Worm (Caenorhabditis elegans): ENCODE results near the gene ddx-15.

ddx-15 gene

ce11 chrIII:5573694-5574093, 17.8 kb downstream of the ddx-15 start, which contains the start of gene molo-1:
molo-1 (plus strand) TSS chrIII:5573994.
- no peak for TF ChIP-seq Y95B8A.8 (GFP tag; IDR thresholded peaks at IDR 0.05)
- no peak for TF ChIP-seq repo-1 (tag; optimal IDR thresholded peaks at IDR 0.05)
- TF ChIP-seq sptf-2 (GFP tag; optimal IDR thresholded peaks at IDR 0.05), result no peak
- no peak for TF ChIP-seq ekl-4 (GFP tag; IDR thresholded peaks at IDR 0.05)
- no peak for TF ChIP-seq C17E4.6 (GFP tag; IDR thresholded peaks at IDR 0.05)
- no peak for TF ChIP-seq atf-7 (tag; optimal IDR thresholded peaks at IDR 0.05)
- no peak for TF ChIP-seq B0261.1 (tag; optimal IDR thresholded peaks at IDR 0.05)

DNA sequence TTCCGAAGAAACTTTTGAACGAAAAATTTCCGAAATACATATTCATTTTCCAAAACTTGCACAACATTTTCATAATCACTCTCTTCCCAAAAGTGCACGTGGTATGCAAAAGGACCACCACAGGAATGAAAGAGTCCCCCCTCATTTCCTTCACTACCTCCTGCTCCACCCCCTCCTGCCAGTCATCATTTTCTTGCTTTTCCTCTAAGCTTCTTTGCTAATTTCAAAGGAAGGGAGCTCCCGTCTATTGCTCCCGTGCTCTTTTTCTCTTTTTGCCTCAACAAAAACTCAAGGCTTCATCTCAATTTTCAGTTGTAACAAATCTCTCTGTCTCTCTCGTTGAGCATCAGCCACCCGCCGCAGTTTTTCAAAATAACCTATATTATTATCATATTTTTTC, 18.7 kb downstream of the ddx-15 start:
- TF ChIP-seq hmg-1.2 (GFP tag; IDR thresholded peaks at IDR 0.05) (no peak), hrde-1 (tag; optimal IDR thresholded peaks at IDR 0.05; ENCODE audit: borderline replicate concordance) (no peak), mel-28 (tag; optimal IDR thresholded peaks at IDR 0.05; ENCODE audit: borderline replicate concordance) (no peak), K11D2.4 (GFP tag; IDR thresholded peaks at IDR 0.05) (no peak), ekl-4 (GFP tag; IDR thresholded peaks at IDR 0.05) (no peak), ztf-25 (GFP tag; IDR thresholded peaks at IDR 0.05) (no peak), nfya-2 (GFP tag; IDR thresholded peaks at IDR 0.05) (no peak), Y53G8AR.9 (GFP tag; conservative IDR thresholded peaks at IDR 0.05) (no peak), lin-26 (GFP tag; IDR thresholded peaks at IDR 0.05) (no peak), hlh-26 (GFP tag; conservative IDR thresholded peaks at IDR 0.05) (no peak), tlf-1 (GFP tag; optimal IDR thresholded peaks at IDR 0.05) (no peak), C06A6.2 (GFP tag; conservative IDR thresholded peaks at IDR 0.05) (no peak), snpc-1.3 (tag; optimal IDR thresholded peaks at IDR 0.05; ENCODE audit: insufficient read depth) (no peak)

- TF ChIP-seq ceh-27 (GFP tag; optimal IDR thresholded peaks at IDR 0.05) (no peak), T07F8.4 (tag; optimal IDR thresholded peaks at IDR 0.05) (no peak), gei-17 (GFP tag; optimal IDR thresholded peaks at IDR 0.05) (no peak), zfh-2 (GFP tag; conservative IDR thresholded peaks at IDR 0.05) (no peak), unc-130 (GFP tag; optimal IDR thresholded peaks at IDR 0.05) (no peak), tbx-9 (tag; optimal IDR thresholded peaks at IDR 0.05; ENCODE audit: borderline replicate concordance) (no peak), tbp1 (GFP tag; optimal IDR thresholded peaks at IDR 0.05) (no peak), hlh-12 (tag; optimal IDR thresholded peaks at IDR 0.05) (no peak), madf-8 (GFP tag; conservative IDR thresholded peaks at IDR 0.05) (no peak), aptf-2 (GFP tag; conservative IDR thresholded peaks at IDR 0.05) (no peak), atf-7 (tag; optimal IDR thresholded peaks at IDR 0.05) (no peak), ets-4 (GFP tag; optimal IDR thresholded peaks at IDR 0.05) (no peak), snpc-3.4 (tag; optimal IDR thresholded peaks at IDR 0.05) (no peak), ccch-3 (GFP tag; optimal IDR thresholded peaks at IDR 0.05) (no peak), B0261.1 (tag; optimal IDR thresholded peaks at IDR 0.05) (no peak), attf-5 (GFP tag; optimal IDR thresholded peaks at IDR 0.05) (no peak), ama-1 (optimal IDR thresholded peaks at IDR 0.05) (no peak), ama-1 (GFP tag; optimal IDR thresholded peaks at IDR 0.05) (no peak)
Observed at ce11 chrIII:5570814-5571443, 20.6 kb downstream of the ddx-15 start.

DNA sequence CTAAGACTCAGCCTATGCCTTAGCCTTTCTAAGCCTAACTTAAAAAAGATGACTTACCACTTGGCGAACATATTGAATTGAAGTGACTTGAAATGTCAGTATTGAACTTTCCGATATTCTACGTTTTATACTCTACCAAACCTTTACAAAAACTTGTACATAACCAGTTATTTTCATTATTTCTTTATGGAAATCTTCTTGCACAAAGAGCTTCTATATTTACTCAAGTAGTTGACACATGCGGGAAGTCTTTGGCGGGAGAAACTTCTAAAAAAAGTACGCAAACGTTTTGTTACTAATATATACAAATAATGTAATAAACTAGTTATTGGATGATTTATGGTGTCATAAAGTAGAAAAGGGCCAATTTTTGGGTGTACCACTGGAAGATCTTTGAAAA, 22.8 kb downstream of the ddx-15 start, which contains the start of gene nspb-12:
Gene nspb-12 (minus strand): TSS at position 101 of the 400 bp plus-strand sequence.
- TF ChIP-seq mes-4 (tag; optimal IDR thresholded peaks at IDR 0.05) (no peak), ets-4 (GFP tag; optimal IDR thresholded peaks at IDR 0.05) (no peak), B0261.1 (tag; optimal IDR thresholded peaks at IDR 0.05) (no peak), ztf-26 (tag; optimal IDR thresholded peaks at IDR 0.05) (no peak), akir-1 (GFP tag; optimal IDR thresholded peaks at IDR 0.05) (no peak), F33H1.4 (GFP tag; IDR thresholded peaks at IDR 0.05) (no peak), F52B5.7 (tag; optimal IDR thresholded peaks at IDR 0.05) (no peak), hrde-1 (tag; optimal IDR thresholded peaks at IDR 0.05; ENCODE audit: borderline replicate concordance) (no peak), lin-54 (GFP tag; optimal IDR thresholded peaks at IDR 0.05) (no peak), snpc-4 (GFP tag; optimal IDR thresholded peaks at IDR 0.05) (no peak), snpc-4 (tag; optimal IDR thresholded peaks at IDR 0.05) (no peak), nhr-179 (tag; optimal IDR thresholded peaks at IDR 0.05) (no peak), zim-3 (tag; optimal IDR thresholded peaks at IDR 0.05) (no peak), mcd-1 (GFP tag; IDR thresholded peaks at IDR 0.05) (no peak)

Data from whole organism, young adult.